Worm (Caenorhabditis elegans) whole organism, late embryonic: ENCODE measurements around the gene D1086.19.
"Not testable (repeated sequence)": the region's sequence is repeated elsewhere in the genome, so short reads cannot be mapped to it uniquely, and the experiment has no call there.

Experiments used
- C38D4.7 ChIP-seq: fragments of 200-800 bp; sonication (Bioruptor generic); optimal IDR thresholded peaks from 2 replicates; lab custom pipeline; 2018; ENCODE audit warnings: mild to moderate bottlenecking, missing genetic modification characterization, moderate library complexity, missing compliant biosample characterization
- K02D7.2 ChIP-seq: sonication (generic microtip); optimal IDR thresholded peaks from 2 replicates; lab custom pipeline; 2017; ENCODE audit warnings: mild to moderate bottlenecking, missing genetic modification characterization, missing compliant biosample characterization
- ahr-1 ChIP-seq: sonication (generic microtip); optimal IDR thresholded peaks from 2 replicates; lab custom pipeline; 2016; ENCODE audit warnings: missing genetic modification characterization, missing compliant biosample characterization
- ama-1 ChIP-seq: fragments of 150-350 bp; optimal IDR thresholded peaks from 2 replicates; lab custom pipeline; 2014
- ceh-14 ChIP-seq: sonication (generic microtip); optimal IDR thresholded peaks from 2 replicates; lab custom pipeline; 2016; ENCODE audit warnings: missing genotype, missing genetic modification characterization, missing compliant biosample characterization
- ceh-2 ChIP-seq: sonication (generic microtip); optimal IDR thresholded peaks from 2 replicates; lab custom pipeline; 2016; ENCODE audit warnings: missing genotype, missing genetic modification characterization, missing compliant biosample characterization
- ceh-30 ChIP-seq: fragments of 150-350 bp; optimal IDR thresholded peaks from 2 replicates; lab custom pipeline; 2014; ENCODE audit warnings: missing biosample characterization, missing genetic modification characterization
- ceh-34 ChIP-seq: sonication (generic microtip); optimal IDR thresholded peaks from 2 replicates; lab custom pipeline; 2016; ENCODE audit warnings: mild to moderate bottlenecking, missing genetic modification characterization, missing compliant biosample characterization
- eyg-1 ChIP-seq: sonication (generic microtip); optimal IDR thresholded peaks from 2 replicates; lab custom pipeline; 2016; ENCODE audit warnings: missing genotype, missing genetic modification characterization, missing compliant biosample characterization
- fax-1 ChIP-seq: sonication (generic microtip); optimal IDR thresholded peaks from 2 replicates; lab custom pipeline; 2016; ENCODE audit warnings: missing genotype, missing genetic modification characterization, missing compliant biosample characterization
- hlh-13 ChIP-seq: fragments of 200-800 bp; sonication (Bioruptor generic); optimal IDR thresholded peaks from 2 replicates; lab custom pipeline; 2018; ENCODE audit warnings: mild to moderate bottlenecking, missing genetic modification characterization, missing compliant biosample characterization
- hlh-6 ChIP-seq: sonication (generic microtip); optimal IDR thresholded peaks from 2 replicates; lab custom pipeline; 2016; ENCODE audit warnings: missing genotype, missing genetic modification characterization, missing compliant biosample characterization
- lim-6 ChIP-seq: sonication (generic microtip); optimal IDR thresholded peaks from 2 replicates; lab custom pipeline; 2016; ENCODE audit warnings: missing genetic modification characterization, missing compliant biosample characterization
- lin-11 ChIP-seq: fragments of 200-800 bp; sonication (Bioruptor generic); optimal IDR thresholded peaks from 2 replicates; lab custom pipeline; 2018; ENCODE audit warnings: mild to moderate bottlenecking, missing genetic modification characterization, missing compliant biosample characterization
- mec-3 ChIP-seq: sonication (generic microtip); optimal IDR thresholded peaks from 2 replicates; lab custom pipeline; 2016; ENCODE audit warnings: borderline replicate concordance, missing genetic modification characterization, missing compliant biosample characterization
- nhr-232 ChIP-seq: sonication (generic microtip); optimal IDR thresholded peaks from 2 replicates; lab custom pipeline; 2016; ENCODE audit warnings: missing genetic modification characterization, missing compliant biosample characterization
- odd-2 ChIP-seq: sonication (generic microtip); optimal IDR thresholded peaks from 2 replicates; lab custom pipeline; 2017; ENCODE audit warnings: antibody characterized with exemption, mild to moderate bottlenecking, missing genetic modification characterization, missing compliant biosample characterization
- pax-1 ChIP-seq: fragments of 150-350 bp; optimal IDR thresholded peaks from 2 replicates; lab custom pipeline; 2014; ENCODE audit warnings: missing biosample characterization, missing genetic modification characterization
- pha-2 ChIP-seq: sonication (generic microtip); optimal IDR thresholded peaks from 2 replicates; lab custom pipeline; 2017; ENCODE audit warnings: mild to moderate bottlenecking, missing genetic modification characterization, missing compliant biosample characterization
- pha-4 ChIP-seq: fragments of 150-350 bp; optimal IDR thresholded peaks from 2 replicates; lab custom pipeline; 2018; ENCODE audit warnings: missing biosample characterization, missing genetic modification reagents, missing genetic modification characterization
- pros-1 ChIP-seq: fragments of 150-350 bp; optimal IDR thresholded peaks from 2 replicates; lab custom pipeline; 2014; ENCODE audit warnings: missing biosample characterization, missing genetic modification reagents, missing genetic modification characterization
- sox-4 ChIP-seq: sonication (generic microtip); optimal IDR thresholded peaks from 2 replicates; lab custom pipeline; 2017; ENCODE audit warnings: mild to moderate bottlenecking, missing genetic modification characterization, inconsistent platforms, missing compliant biosample characterization
- syd-9 ChIP-seq: sonication (generic microtip); optimal IDR thresholded peaks from 2 replicates; lab custom pipeline; 2016; ENCODE audit warnings: mild to moderate bottlenecking, missing genetic modification characterization, moderate library complexity, missing compliant biosample characterization
- unc-42 ChIP-seq: sonication (generic microtip); optimal IDR thresholded peaks from 2 replicates; lab custom pipeline; 2016; ENCODE audit warnings: missing genotype, missing genetic modification characterization, missing compliant biosample characterization

Gene D1086.19

DNA sequence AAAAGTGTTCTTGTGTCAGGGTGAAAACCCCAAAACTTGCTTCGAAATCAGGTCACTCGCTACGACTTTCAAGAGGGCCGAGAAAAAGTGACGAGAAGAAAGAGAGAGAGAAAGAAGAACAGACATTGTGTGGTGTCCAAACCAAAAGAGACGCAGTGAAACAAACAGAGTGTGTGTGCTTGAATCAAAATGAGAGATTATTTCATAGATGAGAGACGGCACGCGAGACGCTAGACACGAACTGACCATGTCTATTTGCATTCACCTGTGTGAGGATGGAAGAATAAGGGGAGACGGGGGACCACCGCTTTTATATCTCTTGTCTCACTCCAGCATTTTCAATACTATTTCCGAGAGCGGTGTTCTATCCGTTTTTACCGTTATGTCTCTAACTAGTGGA lies 48.0 kb downstream of the D1086.19 start (continued):
- TF ChIP-seq ahr-1 (no peak), ceh-34 (tag; lab: Kevin White, UChicago) (peak; percentile 38), ceh-30 (tag; lab: Kevin White, UChicago) (peak; percentile 0), eyg-1 (tag; lab: Kevin White, UChicago) (no peak), K02D7.2 (no peak), nhr-232 (tag; lab: Kevin White, UChicago) (no peak), pha-4 (tag; lab: Kevin White, UChicago) (no peak), pha-2 (peak; percentile 24), odd-2 (tag; lab: Kevin White, UChicago) (no peak), pros-1 (tag; lab: Kevin White, UChicago) (peak; percentile 7), syd-9 (tag; lab: Kevin White, UChicago) (no peak), fax-1 (tag; lab: Kevin White, UChicago) (no peak), ceh-2 (tag; lab: Kevin White, UChicago) (peak; percentile 34), lin-11 (tag; lab: Kevin White, UChicago) (no peak), mec-3 (tag; lab: Kevin White, UChicago) (no peak), hlh-13 (GFP tag; lab: Kevin White, UChicago) (no peak), pax-1 (tag; lab: Kevin White, UChicago) (peak; percentile 74), unc-42 (peak; percentile 1), hlh-6 (tag; lab: Kevin White, UChicago) (no peak), ceh-14 (tag; lab: Kevin White, UChicago) (no peak), ama-1 (no peak)

DNA sequence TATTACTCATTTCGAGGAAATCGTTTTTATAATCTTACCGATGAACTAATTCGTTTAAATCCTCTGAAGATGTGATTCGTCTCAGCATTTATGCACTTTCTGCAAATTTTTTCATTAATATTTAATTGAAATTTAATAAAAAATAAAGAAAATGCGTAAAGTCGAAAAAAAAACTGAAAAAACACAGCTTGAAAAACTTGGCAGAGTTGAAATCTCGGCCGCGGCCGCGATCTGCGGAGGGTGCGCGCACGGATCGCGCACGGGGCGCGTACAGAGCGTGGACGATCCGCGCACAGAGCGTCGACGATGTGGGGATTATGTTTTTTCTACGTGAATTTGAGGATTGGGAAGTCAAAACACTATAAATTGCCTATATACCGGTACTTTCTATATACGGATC lies 49.6 kb downstream of the D1086.19 start, which contains the start of gene AH10.4:
Gene AH10.4, minus strand, starts transcription at position 101 of the 400 bp plus-strand sequence.
- not testable (repeated sequence) for TF ChIP-seq lim-6 (tag; lab: Kevin White, UChicago); sox-4 (tag; lab: Kevin White, UChicago); C38D4.7 (GFP tag; lab: Kevin White, UChicago)
